Worm (Caenorhabditis elegans): ENCODE measurements around the gene F36H9.10.

Gene F36H9.10

ce11 chrV:1803043-1803442 lies 5.0 kb downstream of the F36H9.10 start, which contains the start of gene srt-41:
srt-41 (minus strand) TSS chrV:1803143.
- TF ChIP-seq ttx-3 (tag; optimal IDR thresholded peaks at IDR 0.05) (no peak), fax-1 (tag; optimal IDR thresholded peaks at IDR 0.05) (no peak), dmd-4 (tag; optimal IDR thresholded peaks at IDR 0.05; ENCODE audit: borderline replicate concordance) (no peak), ceh-19 (GFP tag; optimal IDR thresholded peaks at IDR 0.05) (no peak), sdc-2 (tag; optimal IDR thresholded peaks at IDR 0.05) (no peak), ceh-18 (tag; optimal IDR thresholded peaks at IDR 0.05) (no peak)

- TF ChIP-seq nhr-232 (tag; optimal IDR thresholded peaks at IDR 0.05) (no peak), ceh-24 (tag; optimal IDR thresholded peaks at IDR 0.05) (no peak), Y22D7AL.16 (tag; optimal IDR thresholded peaks at IDR 0.05) (no peak), madf-2 (tag; optimal IDR thresholded peaks at IDR 0.05) (no peak), ets-4 (tag; optimal IDR thresholded peaks at IDR 0.05) (no peak), pha-2 (tag; optimal IDR thresholded peaks at IDR 0.05) (no peak)
Measured at ce11 chrV:1804034-1804542, 6.1 kb downstream of the F36H9.10 start.

ce11 chrV:1804645-1805559 lies 6.9 kb downstream of the F36H9.10 start, which contains the start of the genes hsp-16.2 and hsp-16.41:
hsp-16.2 (minus strand) TSS chrV:1804957.
hsp-16.41 (plus strand) TSS chrV:1805178.
- no peak for TF ChIP-seq rnt-1 (tag; optimal IDR thresholded peaks at IDR 0.05)
- TF ChIP-seq ceh-2 (tag; optimal IDR thresholded peaks at IDR 0.05) = no peak
- TF ChIP-seq F13H6.1 (tag; optimal IDR thresholded peaks at IDR 0.05) = no peak
- no peak for TF ChIP-seq tbx-7 (tag; optimal IDR thresholded peaks at IDR 0.05)
- no peak for TF ChIP-seq ceh-22 (tag; optimal IDR thresholded peaks at IDR 0.05)
- TF ChIP-seq sox-4 (tag; optimal IDR thresholded peaks at IDR 0.05) = no peak
- peak; percentile 34 for TF ChIP-seq ref-2 (tag; optimal IDR thresholded peaks at IDR 0.05)
- peak; percentile 63 for TF ChIP-seq nfya-1 (tag; optimal IDR thresholded peaks at IDR 0.05)
- TF ChIP-seq pha-2 (tag; optimal IDR thresholded peaks at IDR 0.05) = no peak
- no peak for TF ChIP-seq pha-4 (tag; optimal IDR thresholded peaks at IDR 0.05)
- TF ChIP-seq unc-55 (GFP tag; optimal IDR thresholded peaks at IDR 0.05) = peak; percentile 60
- TF ChIP-seq ceh-31 (tag; optimal IDR thresholded peaks at IDR 0.05) = peak; percentile 52
- TF ChIP-seq ceh-34 (tag; optimal IDR thresholded peaks at IDR 0.05) = peak; percentile 55
- peak; percentile 10 for TF ChIP-seq unc-86 (tag; optimal IDR thresholded peaks at IDR 0.05)
- TF ChIP-seq ceh-6 (GFP tag; optimal IDR thresholded peaks at IDR 0.05) = no peak
- TF ChIP-seq elt-2 (tag; optimal IDR thresholded peaks at IDR 0.05) = peak; percentile 10
- TF ChIP-seq npax-4 (tag; optimal IDR thresholded peaks at IDR 0.05) = no peak
- no peak for TF ChIP-seq hlh-8 (tag; optimal IDR thresholded peaks at IDR 0.05)
- no peak for TF ChIP-seq ceh-45 (GFP tag; IDR thresholded peaks at IDR 0.05)
- TF ChIP-seq ets-4 (tag; optimal IDR thresholded peaks at IDR 0.05) = peak; percentile 5
- TF ChIP-seq pat-9 (tag; optimal IDR thresholded peaks at IDR 0.05) = peak; percentile 22
- peak; percentile 62 for TF ChIP-seq ceh-30 (tag; optimal IDR thresholded peaks at IDR 0.05)
- peak; percentile 11 for TF ChIP-seq pax-1 (tag; optimal IDR thresholded peaks at IDR 0.05)
- no peak for TF ChIP-seq fax-1 (tag; optimal IDR thresholded peaks at IDR 0.05)

ce11 chrV:1805724-1806316 lies 7.8 kb downstream of the F36H9.10 start:
- no peak for TF ChIP-seq che-1 (tag; optimal IDR thresholded peaks at IDR 0.05)
- no peak for TF ChIP-seq zip-5 (tag; optimal IDR thresholded peaks at IDR 0.05)

Data from whole organism, late embryonic.